Worm (Caenorhabditis elegans) whole organism, L3 larva: ENCODE results near the gene rnh-1.2.

Source experiments
- R02D3.7 ChIP-seq: fragments of 150-350 bp; optimal IDR thresholded peaks from 2 replicates; lab custom pipeline; 2014; ENCODE audit warnings: missing biosample characterization, missing genetic modification characterization
- ZK546.5 ChIP-seq: sonication (generic microtip); optimal IDR thresholded peaks from 2 replicates; lab custom pipeline; 2017; ENCODE audit warnings: missing biosample characterization, missing genetic modification characterization
- aly-2 ChIP-seq: fragments of 150-350 bp; optimal IDR thresholded peaks from 2 replicates; lab custom pipeline; 2014; ENCODE audit warnings: missing biosample characterization, missing genetic modification characterization
- ceh-16 ChIP-seq: sonication (generic microtip); optimal IDR thresholded peaks from 2 replicates; lab custom pipeline; 2017; ENCODE audit warnings: missing biosample characterization, missing genetic modification characterization
- ceh-28 ChIP-seq: fragments of 150-350 bp; optimal IDR thresholded peaks from 2 replicates; lab custom pipeline; 2014; ENCODE audit warnings: missing biosample characterization, missing genetic modification reagents, missing genetic modification characterization
- ceh-82 ChIP-seq: fragments of 150-350 bp; optimal IDR thresholded peaks from 2 replicates; lab custom pipeline; 2014; ENCODE audit warnings: missing biosample characterization, missing genetic modification characterization
- ceh-9 ChIP-seq: sonication (generic microtip); optimal IDR thresholded peaks from 2 replicates; lab custom pipeline; 2018; ENCODE audit warnings: missing biosample characterization, missing genetic modification characterization
- daf-12 ChIP-seq: fragments of 150-350 bp; optimal IDR thresholded peaks from 2 replicates; lab custom pipeline; 2014; ENCODE audit warnings: missing biosample characterization, missing genetic modification reagents, missing genetic modification characterization
- egl-27 ChIP-seq: sonication (generic microtip); optimal IDR thresholded peaks from 4 replicates; lab custom pipeline; 2017; ENCODE audit warnings: missing biosample characterization, missing genetic modification reagents, missing genetic modification characterization
- egl-5 ChIP-seq: fragments of 150-350 bp; optimal IDR thresholded peaks from 2 replicates; lab custom pipeline; 2017; ENCODE audit warnings: missing biosample characterization, missing genetic modification reagents, missing genetic modification characterization, inconsistent platforms
- elt-1 ChIP-seq: fragments of 150-350 bp; optimal IDR thresholded peaks from 2 replicates; lab custom pipeline; 2014; ENCODE audit warnings: missing biosample characterization, missing genetic modification characterization
- elt-2 ChIP-seq: sonication (generic microtip); optimal IDR thresholded peaks from 2 replicates; lab custom pipeline; 2016; ENCODE audit warnings: missing genetic modification reagents, mild to moderate bottlenecking, missing genetic modification characterization, missing compliant biosample characterization
- elt-3 ChIP-seq, 3 experiments: fragments of 150-350 bp in 1 of 3; sonication (generic microtip) in 2 of 3; optimal IDR thresholded peaks; 2 replicates in 2 of 3; 4 replicates in 1 of 3; lab custom pipeline; 2014 to 2017; ENCODE audit warnings: missing biosample characterization in 3 of 3, missing genetic modification characterization in 3 of 3
- eor-1 ChIP-seq, 2 experiments: fragments of 150-350 bp; optimal IDR thresholded peaks; 2 replicates each; lab custom pipeline; 2014 to 2018; ENCODE audit warnings: missing biosample characterization in 2 of 2, missing genetic modification characterization in 2 of 2
- fos-1 ChIP-seq: fragments of 150-350 bp; optimal IDR thresholded peaks from 2 replicates; lab custom pipeline; 2014; ENCODE audit warnings: missing biosample characterization, missing genetic modification characterization
- hmg-11 ChIP-seq: sonication (generic microtip); optimal IDR thresholded peaks from 2 replicates; lab custom pipeline; 2016; ENCODE audit warnings: missing genetic modification characterization, missing compliant biosample characterization
- lin-15B ChIP-seq: fragments of 150-350 bp; optimal IDR thresholded peaks from 2 replicates; lab custom pipeline; 2014; ENCODE audit warnings: missing biosample characterization, missing genetic modification characterization
- lin-39 ChIP-seq: fragments of 150-350 bp; optimal IDR thresholded peaks from 2 replicates; lab custom pipeline; 2018; ENCODE audit warnings: missing biosample characterization, missing genetic modification reagents, missing genetic modification characterization
- lsy-12 ChIP-seq: sonication (generic microtip); optimal IDR thresholded peaks from 2 replicates; lab custom pipeline; 2016; ENCODE audit warnings: mild to moderate bottlenecking, missing genetic modification characterization, missing compliant biosample characterization
- mdl-1 ChIP-seq: fragments of 150-350 bp; optimal IDR thresholded peaks from 2 replicates; lab custom pipeline; 2014; ENCODE audit warnings: missing biosample characterization, missing genetic modification characterization
- nfya-1 ChIP-seq: sonication (generic microtip); optimal IDR thresholded peaks from 2 replicates; lab custom pipeline; 2017; ENCODE audit warnings: missing genetic modification characterization, mild to moderate bottlenecking, missing compliant biosample characterization, antibody characterized with exemption, moderate library complexity; ENCODE audit not compliant: insufficient read depth
- nhr-11 ChIP-seq: fragments of 150-350 bp; optimal IDR thresholded peaks from 2 replicates; lab custom pipeline; 2014; ENCODE audit warnings: missing biosample characterization, missing genetic modification characterization
- nhr-23 ChIP-seq: fragments of 150-350 bp; optimal IDR thresholded peaks from 2 replicates; lab custom pipeline; 2014; ENCODE audit warnings: missing biosample characterization, missing genetic modification reagents, missing genetic modification characterization
- nhr-237 ChIP-seq: fragments of 150-350 bp; optimal IDR thresholded peaks from 2 replicates; lab custom pipeline; 2014; ENCODE audit warnings: missing biosample characterization, missing genetic modification characterization
- nhr-25 ChIP-seq: sonication (generic microtip); optimal IDR thresholded peaks from 2 replicates; lab custom pipeline; 2017; ENCODE audit warnings: missing biosample characterization, missing genetic modification characterization
- nhr-28 ChIP-seq: fragments of 150-350 bp; optimal IDR thresholded peaks from 2 replicates; lab custom pipeline; 2014; ENCODE audit warnings: missing biosample characterization, missing genetic modification characterization
- nhr-43 ChIP-seq: sonication (generic microtip); optimal IDR thresholded peaks from 2 replicates; lab custom pipeline; 2016; ENCODE audit warnings: mild to moderate bottlenecking, missing genetic modification characterization, missing compliant biosample characterization; ENCODE audit not compliant: poor library complexity, severe bottlenecking
- nhr-77 ChIP-seq: fragments of 150-350 bp; optimal IDR thresholded peaks from 2 replicates; lab custom pipeline; 2014; ENCODE audit warnings: missing biosample characterization, missing genetic modification characterization
- sea-2 ChIP-seq: fragments of 150-350 bp; sonication (generic microtip); optimal IDR thresholded peaks from 4 replicates; lab custom pipeline; 2014; ENCODE audit warnings: missing biosample characterization, missing genetic modification reagents, missing genetic modification characterization
- skn-1 ChIP-seq: fragments of 150-350 bp; optimal IDR thresholded peaks from 2 replicates; lab custom pipeline; 2014; ENCODE audit warnings: missing biosample characterization, missing genetic modification characterization
- snpc-4 ChIP-seq: fragments of 150-350 bp; optimal IDR thresholded peaks from 2 replicates; lab custom pipeline; 2014; ENCODE audit warnings: missing biosample characterization, missing genetic modification characterization
- tbx-2 ChIP-seq: sonication (generic microtip); optimal IDR thresholded peaks from 2 replicates; lab custom pipeline; 2016; ENCODE audit warnings: mild to moderate bottlenecking, missing genetic modification characterization, missing compliant biosample characterization
- unc-62 ChIP-seq: fragments of 150-350 bp; sonication (generic microtip); optimal IDR thresholded peaks from 4 replicates; lab custom pipeline; 2014; ENCODE audit warnings: missing biosample characterization, missing genetic modification reagents, missing genetic modification characterization
- zag-1 ChIP-seq: fragments of 150-350 bp; optimal IDR thresholded peaks from 2 replicates; lab custom pipeline; 2014; ENCODE audit warnings: missing biosample characterization, missing genetic modification characterization
- ztf-11 ChIP-seq: fragments of 150-350 bp; optimal IDR thresholded peaks from 2 replicates; lab custom pipeline; 2014; ENCODE audit warnings: missing biosample characterization, missing genetic modification characterization
- ztf-4 ChIP-seq: fragments of 150-350 bp; optimal IDR thresholded peaks from 2 replicates; lab custom pipeline; 2014; ENCODE audit warnings: missing biosample characterization, missing genetic modification characterization

Gene rnh-1.2

DNA sequence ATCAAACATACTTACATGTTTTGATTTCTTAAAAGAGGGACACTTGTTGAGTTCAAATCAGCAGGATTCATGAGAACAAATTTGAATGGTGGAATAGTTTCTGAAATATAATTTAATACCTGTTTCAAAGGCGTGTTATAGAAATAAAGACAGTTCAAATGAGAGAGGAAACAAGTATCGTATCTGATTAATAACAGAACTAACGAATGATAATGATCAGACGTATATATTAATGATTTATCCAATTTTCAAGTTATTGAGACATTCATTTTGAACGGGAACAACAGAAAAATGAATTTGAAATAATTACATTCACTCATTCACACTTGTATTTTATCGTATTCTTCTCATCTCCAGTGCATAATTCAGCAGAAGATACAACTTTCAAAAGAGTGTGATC, 13.8 kb upstream of the rnh-1.2 start, which contains the start of gene chil-4:
TSS of gene chil-4 (minus strand) at position 101 of the 400 bp plus-strand sequence.
- TF ChIP-seq unc-62 (GFP tag; lab: Kevin White, UChicago): no peak
- TF ChIP-seq skn-1 (tag; lab: Kevin White, UChicago): no peak
- no peak for TF ChIP-seq ceh-9 (tag; lab: Kevin White, UChicago)
- no peak for TF ChIP-seq lin-15B (tag; lab: Kevin White, UChicago)
- TF ChIP-seq nhr-25 (tag; lab: Kevin White, UChicago): no peak
- TF ChIP-seq daf-12 (tag; lab: Kevin White, UChicago): no peak

ce11 chrII:9850945-9851344, 9.1 kb upstream of the rnh-1.2 start, which contains the start of gene ZK938.10:
TSS of gene ZK938.10 (minus strand) at chrII:9851045.
- TF ChIP-seq zag-1 (tag; lab: Kevin White, UChicago) (no peak), snpc-4 (tag; lab: Kevin White, UChicago) (no peak), nhr-237 (tag; lab: Kevin White, UChicago) (no peak), fos-1 (tag; lab: Kevin White, UChicago) (no peak), nfya-1 (tag; lab: Kevin White, UChicago) (no peak), ZK546.5 (tag; lab: Kevin White, UChicago) (no peak), eor-1 (tag; optimal IDR thresholded peaks at IDR 0.05; lab: Kevin White, UChicago) (no peak), ztf-11 (tag; lab: Kevin White, UChicago) (no peak), ceh-82 (tag; lab: Kevin White, UChicago) (no peak)

DNA sequence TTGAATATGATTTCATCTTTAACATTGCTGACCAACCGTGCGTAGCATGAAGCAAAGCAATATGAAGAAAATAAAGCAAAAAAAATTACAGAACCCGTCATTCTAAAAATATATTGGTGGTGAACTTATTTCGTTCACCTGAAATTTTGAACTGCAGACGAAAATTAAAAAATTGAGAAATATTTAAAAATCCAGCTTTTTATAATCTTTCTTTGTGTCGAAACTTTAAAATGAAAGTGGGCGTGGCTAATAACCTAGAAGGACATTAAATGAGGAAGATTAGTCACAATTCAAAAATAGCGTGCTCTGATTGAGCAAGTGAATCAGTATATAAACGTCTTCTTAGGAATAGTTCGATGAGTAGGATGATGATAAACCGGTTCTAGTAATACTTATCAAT, 7.7 kb upstream of the rnh-1.2 start, which contains the start of gene old-2:
TSS of gene old-2 (minus strand) at position 101 of the 400 bp plus-strand sequence.
- TF ChIP-seq daf-12 (tag; lab: Kevin White, UChicago) (no peak), fos-1 (tag; lab: Kevin White, UChicago) (no peak), lsy-12 (tag; lab: Kevin White, UChicago) (no peak), nhr-11 (no peak), ztf-11 (tag; lab: Kevin White, UChicago) (no peak), aly-2 (tag; lab: Kevin White, UChicago) (no peak), ceh-28 (tag; lab: Kevin White, UChicago) (no peak), ceh-16 (no peak), mdl-1 (tag; lab: Kevin White, UChicago) (no peak), elt-1 (tag; lab: Kevin White, UChicago) (no peak), lin-39 (no peak), nfya-1 (tag; lab: Kevin White, UChicago) (no peak), skn-1 (tag; lab: Kevin White, UChicago) (no peak)

DNA sequence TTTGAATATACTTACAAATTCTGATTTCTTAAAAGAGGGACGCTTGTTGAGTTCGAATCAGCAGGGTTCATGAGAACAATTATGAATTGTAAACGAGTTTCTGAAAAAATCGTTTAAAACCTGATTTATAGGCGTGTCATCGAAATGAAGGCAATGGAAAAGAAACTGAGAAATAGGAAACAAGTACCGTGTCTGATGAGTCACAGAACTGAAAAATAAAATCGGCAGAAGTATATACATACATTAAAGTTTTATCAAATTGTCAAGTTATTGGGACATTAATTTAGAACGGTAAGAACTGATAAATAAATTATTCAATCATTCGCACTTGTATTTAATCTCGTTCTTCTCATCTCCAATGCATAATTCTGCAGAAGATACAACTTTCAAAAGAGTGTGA, 3.4 kb upstream of the rnh-1.2 start, which contains the start of gene chil-9:
TSS of gene chil-9 (minus strand) at position 101 of the 400 bp plus-strand sequence.
- no peak for TF ChIP-seq fos-1 (tag; lab: Kevin White, UChicago)
- TF ChIP-seq hmg-11 (tag; lab: Kevin White, UChicago): no peak
- no peak for TF ChIP-seq skn-1 (tag; lab: Kevin White, UChicago)
- no peak for TF ChIP-seq elt-3 (tag; optimal IDR thresholded peaks at IDR 0.05; lab: Kevin White, UChicago)
- TF ChIP-seq egl-5 (tag; lab: Kevin White, UChicago): no peak
- TF ChIP-seq ceh-16: no peak
- no peak for TF ChIP-seq lsy-12 (tag; lab: Kevin White, UChicago)
- TF ChIP-seq tbx-2 (tag; lab: Kevin White, UChicago): no peak
- TF ChIP-seq egl-27: no peak
- no peak for TF ChIP-seq ZK546.5 (tag; lab: Kevin White, UChicago)
- no peak for TF ChIP-seq nhr-23 (tag; lab: Kevin White, UChicago)
- no peak for TF ChIP-seq sea-2 (GFP tag; lab: Kevin White, UChicago)
- TF ChIP-seq nhr-43 (tag; lab: Kevin White, UChicago): no peak
- TF ChIP-seq elt-2: no peak

ce11 chrII:9840313-9840712, 1.5 kb downstream of the rnh-1.2 start, which contains the start of gene ZK938.11:
TSS of gene ZK938.11 (minus strand) at chrII:9840413.
- no peak for TF ChIP-seq nhr-28 (tag; lab: Kevin White, UChicago)
- no peak for TF ChIP-seq fos-1 (tag; lab: Kevin White, UChicago)
- no peak for TF ChIP-seq nhr-23 (tag; lab: Kevin White, UChicago)
- no peak for TF ChIP-seq skn-1 (tag; lab: Kevin White, UChicago)
- no peak for TF ChIP-seq nhr-25 (tag; lab: Kevin White, UChicago)
- no peak for TF ChIP-seq elt-3 (tag; optimal IDR thresholded peaks at IDR 0.05; lab: Kevin White, UChicago)
- no peak for TF ChIP-seq snpc-4 (tag; lab: Kevin White, UChicago)
- no peak for TF ChIP-seq R02D3.7 (tag; lab: Kevin White, UChicago)
- no peak for TF ChIP-seq nhr-77 (tag; lab: Kevin White, UChicago)
- no peak for TF ChIP-seq ztf-4
- no peak for TF ChIP-seq zag-1 (tag; lab: Kevin White, UChicago)
- no peak for TF ChIP-seq lin-39
